Worm (Caenorhabditis elegans) whole organism, L3 larva: ENCODE data around the gene T28C12.15.

Experiments used
- ceh-82 ChIP-seq: fragments of 150-350 bp; optimal IDR thresholded peaks from 2 replicates; lab custom pipeline; 2014; ENCODE audit warnings: missing biosample characterization, missing genetic modification characterization
- nhr-23 ChIP-seq: fragments of 150-350 bp; optimal IDR thresholded peaks from 2 replicates; lab custom pipeline; 2014; ENCODE audit warnings: missing biosample characterization, missing genetic modification reagents, missing genetic modification characterization
- snpc-4 ChIP-seq: fragments of 150-350 bp; optimal IDR thresholded peaks from 2 replicates; lab custom pipeline; 2014; ENCODE audit warnings: missing biosample characterization, missing genetic modification characterization
- ztf-11 ChIP-seq: fragments of 150-350 bp; optimal IDR thresholded peaks from 2 replicates; lab custom pipeline; 2014; ENCODE audit warnings: missing biosample characterization, missing genetic modification characterization

- TF ChIP-seq ceh-82 (tag; lab: Kevin White, UChicago): no peak
- TF ChIP-seq ztf-11: no peak
- no peak for TF ChIP-seq snpc-4
- TF ChIP-seq nhr-23 (tag; lab: Kevin White, UChicago): no peak
These were observed 43.2 kb upstream of the T28C12.15 start for ce11 chrV:6364806-6365205.
